Fruit fly (Drosophila melanogaster) whole organism, embryonic: ENCODE data around the gene Hasp.

Experiments
- Antp ChIP-seq: fragments of 200-800 bp; sonication (Bioruptor generic); optimal IDR thresholded peaks from 3 replicates; lab custom pipeline; 2016; ENCODE audit warnings: missing biosample characterization, missing genetic modification characterization
- CG11085 ChIP-seq: fragments of 200-800 bp; sonication (Bioruptor generic); IDR thresholded peaks from 2 replicates; pipeline ENCODE4 v1.3.6; 2022; ENCODE audit warnings: missing biosample characterization, missing genetic modification characterization
- CG11560 ChIP-seq: fragments of 200-800 bp; sonication (Bioruptor generic); IDR thresholded peaks from 3 replicates; pipeline ENCODE4 v1.3.6; 2022; ENCODE audit warnings: missing biosample characterization, missing genetic modification characterization
- CG12219 ChIP-seq: fragments of 200-800 bp; sonication (Bioruptor generic); optimal IDR thresholded peaks from 3 replicates; lab custom pipeline; 2018; ENCODE audit warnings: missing biosample characterization, mild to moderate bottlenecking, missing genetic modification characterization
- CG1233 ChIP-seq: fragments of 200-800 bp; sonication (Bioruptor generic); optimal IDR thresholded peaks from 4 replicates; lab custom pipeline; 2018; ENCODE audit warnings: missing biosample characterization, mild to moderate bottlenecking, missing genetic modification characterization
- CG12659 ChIP-seq: fragments of 200-800 bp; sonication (Bioruptor generic); optimal IDR thresholded peaks from 3 replicates; lab custom pipeline; 2017; ENCODE audit warnings: mild to moderate bottlenecking, missing biosample characterization, missing genetic modification reagents, missing genetic modification characterization
- CG13894 ChIP-seq: fragments of 200-800 bp; sonication (Bioruptor generic); optimal IDR thresholded peaks from 3 replicates; lab custom pipeline; 2018; ENCODE audit warnings: missing biosample characterization, mild to moderate bottlenecking, missing genetic modification characterization, moderate library complexity
- CG17568 ChIP-seq: fragments of 200-800 bp; sonication (Bioruptor generic); optimal IDR thresholded peaks from 2 replicates; lab custom pipeline; 2018; ENCODE audit warnings: missing biosample characterization, mild to moderate bottlenecking, missing genetic modification characterization, moderate library complexity
- CG17612 ChIP-seq: fragments of 200-800 bp; sonication (Bioruptor generic); IDR thresholded peaks from 2 replicates; pipeline ENCODE4 v1.3.6; 2022; ENCODE audit warnings: missing biosample characterization, missing genetic modification characterization
- CG18476 ChIP-seq: fragments of 200-800 bp; sonication (Bioruptor generic); optimal IDR thresholded peaks from 2 replicates; lab custom pipeline; 2016; ENCODE audit warnings: missing biosample characterization, mild to moderate bottlenecking, missing genetic modification characterization
- CG2678 ChIP-seq: fragments of 200-800 bp; sonication (Bioruptor generic); optimal IDR thresholded peaks from 3 replicates; lab custom pipeline; 2019; ENCODE audit warnings: missing biosample characterization, mild to moderate bottlenecking, missing genetic modification characterization, moderate library complexity
- CG31441 ChIP-seq: fragments of 200-800 bp; sonication (Bioruptor generic); IDR thresholded peaks from 2 replicates; pipeline ENCODE4 v1.3.6; 2022; ENCODE audit warnings: missing biosample characterization, missing genetic modification characterization
- CG33557 ChIP-seq: fragments of 200-800 bp; sonication (Bioruptor generic); optimal IDR thresholded peaks from 2 replicates; lab custom pipeline; 2019; ENCODE audit warnings: missing biosample characterization, mild to moderate bottlenecking, missing genetic modification characterization, moderate library complexity
- CG34376 ChIP-seq: fragments of 200-800 bp; sonication (Bioruptor generic); optimal IDR thresholded peaks from 2 replicates; lab custom pipeline; 2018; ENCODE audit warnings: missing biosample characterization, mild to moderate bottlenecking, missing genetic modification characterization
- CG43689 ChIP-seq: fragments of 200-800 bp; sonication (Bioruptor generic); IDR thresholded peaks from 2 replicates; pipeline ENCODE4 v1.3.6; 2022; ENCODE audit warnings: missing biosample characterization, missing genetic modification characterization
- CG6683 ChIP-seq: fragments of 200-800 bp; sonication (Bioruptor generic); optimal IDR thresholded peaks from 2 replicates; lab custom pipeline; 2017; ENCODE audit warnings: missing biosample characterization, mild to moderate bottlenecking, missing genetic modification characterization, missing genetic modification reagents
- CG6813 ChIP-seq: fragments of 200-800 bp; sonication (Bioruptor generic); optimal IDR thresholded peaks from 2 replicates; lab custom pipeline; 2017; ENCODE audit warnings: missing biosample characterization, missing genetic modification characterization, mild to moderate bottlenecking, moderate library complexity, missing genetic modification reagents
- CG8924 ChIP-seq: fragments of 200-800 bp; optimal IDR thresholded peaks from 3 replicates; lab custom pipeline; 2019; ENCODE audit warnings: missing biosample characterization, mild to moderate bottlenecking, missing genetic modification characterization, moderate library complexity
- CG9797 ChIP-seq: fragments of 200-800 bp; sonication (Bioruptor generic); optimal IDR thresholded peaks from 3 replicates; lab custom pipeline; 2018; ENCODE audit warnings: missing biosample characterization, mild to moderate bottlenecking, missing genetic modification characterization
- Dfd ChIP-seq, 2 experiments: fragments of >200 bp; optimal IDR thresholded peaks; 2 replicates each; lab custom pipeline; 2017; ENCODE audit warnings: missing biosample characterization in 2 of 2, missing genetic modification characterization in 2 of 2
- Fer1 ChIP-seq: fragments of 200-800 bp; sonication (Bioruptor generic); optimal IDR thresholded peaks from 2 replicates; lab custom pipeline; 2017; ENCODE audit warnings: missing biosample characterization, mild to moderate bottlenecking, missing genetic modification characterization
- Gug ChIP-seq: fragments of 200-800 bp; sonication (Bioruptor generic); IDR thresholded peaks from 4 replicates; pipeline ENCODE4 v1.3.6; 2022; ENCODE audit warnings: missing biosample characterization, missing genetic modification characterization
- Hr3 ChIP-seq: fragments of 200-800 bp; sonication (Bioruptor generic); optimal IDR thresholded peaks from 3 replicates; lab custom pipeline; 2016; ENCODE audit warnings: missing biosample characterization, missing genetic modification characterization
- NC2α ChIP-seq: fragments of 200-800 bp; sonication (Bioruptor generic); optimal IDR thresholded peaks from 2 replicates; lab custom pipeline; 2016; ENCODE audit warnings: missing biosample characterization, missing genetic modification characterization
- Nf-YC ChIP-seq: fragments of 200-800 bp; optimal IDR thresholded peaks from 3 replicates; lab custom pipeline; 2019; ENCODE audit warnings: missing biosample characterization, mild to moderate bottlenecking, missing genetic modification characterization, moderate library complexity
- Opbp ChIP-seq: fragments of 200-800 bp; sonication (Bioruptor generic); IDR thresholded peaks from 3 replicates; pipeline ENCODE4 v1.3.6; 2022; ENCODE audit warnings: missing biosample characterization, missing genetic modification characterization; ENCODE audit not compliant: partially characterized antibody
- Optix ChIP-seq: fragments of 200-800 bp; sonication (Bioruptor generic); IDR thresholded peaks from 3 replicates; pipeline ENCODE4 v1.3.6; 2022; ENCODE audit warnings: missing biosample characterization, missing genetic modification characterization
- Rx ChIP-seq: fragments of 200-800 bp; sonication (Bioruptor generic); IDR thresholded peaks from 2 replicates; pipeline ENCODE4 v1.3.6; 2022; ENCODE audit warnings: missing biosample characterization, missing genetic modification characterization
- Xrp1 ChIP-seq: fragments of 200-800 bp; sonication (Bioruptor generic); IDR thresholded peaks from 2 replicates; pipeline ENCODE4 v1.3.6; 2022; ENCODE audit warnings: missing biosample characterization, missing genetic modification characterization
- bigmax ChIP-seq: fragments of 200-800 bp; sonication (Bioruptor generic); optimal IDR thresholded peaks from 2 replicates; lab custom pipeline; 2018; ENCODE audit warnings: missing biosample characterization, mild to moderate bottlenecking, missing genetic modification characterization
- chif ChIP-seq, 2 experiments: fragments of 200-800 bp; sonication (Bioruptor generic); optimal IDR thresholded peaks; 3 replicates each; lab custom pipeline; 2016; ENCODE audit warnings: missing biosample characterization in 2 of 2, missing genetic modification characterization in 2 of 2
- crc ChIP-seq: fragments of 200-800 bp; sonication (Bioruptor generic); optimal IDR thresholded peaks from 2 replicates; lab custom pipeline; 2016; ENCODE audit warnings: missing biosample characterization, missing genetic modification characterization
- dm ChIP-seq: fragments of 200-800 bp; sonication (Bioruptor generic); optimal IDR thresholded peaks from 3 replicates; lab custom pipeline; 2016; ENCODE audit warnings: missing biosample characterization, missing genetic modification characterization
- hb ChIP-seq: fragments of 200-800 bp; sonication (Bioruptor generic); IDR thresholded peaks from 3 replicates; pipeline ENCODE4 v1.3.6; 2022; ENCODE audit warnings: missing biosample characterization, missing genetic modification characterization; ENCODE audit not compliant: partially characterized antibody
- ind ChIP-seq: fragments of 200-800 bp; sonication (Bioruptor generic); optimal IDR thresholded peaks from 3 replicates; lab custom pipeline; 2016; ENCODE audit warnings: missing biosample characterization, missing genetic modification characterization
- kni ChIP-seq: fragments of 200-800 bp; sonication (Bioruptor generic); optimal IDR thresholded peaks from 3 replicates; lab custom pipeline; 2017; ENCODE audit warnings: mild to moderate bottlenecking, missing biosample characterization, missing genetic modification reagents, missing genetic modification characterization
- lilli ChIP-seq: fragments of 200-800 bp; sonication (Bioruptor generic); optimal IDR thresholded peaks from 3 replicates; lab custom pipeline; 2016; ENCODE audit warnings: missing biosample characterization, missing genetic modification characterization
- lov ChIP-seq, 2 experiments: fragments of 200-800 bp in 1 of 2; fragments of >200 bp in 1 of 2; sonication (Bioruptor generic) in 1 of 2; IDR thresholded peaks in 1 of 2; optimal IDR thresholded peaks in 1 of 2; 2 replicates in 1 of 2; 3 replicates in 1 of 2; pipeline versions ENCODE4 v1.3.6 to Lab custom; 2017 to 2022; ENCODE audit warnings: missing biosample characterization in 1 of 2, missing genetic modification characterization in 1 of 2
- repo ChIP-seq: fragments of 200-800 bp; sonication (Bioruptor generic); optimal IDR thresholded peaks from 2 replicates; lab custom pipeline; 2016; ENCODE audit warnings: missing biosample characterization, missing genetic modification characterization
- row ChIP-seq: fragments of 200-800 bp; sonication (Bioruptor generic); IDR thresholded peaks from 3 replicates; pipeline ENCODE4 v1.3.6; 2022; ENCODE audit warnings: missing biosample characterization, missing genetic modification characterization
- scrt ChIP-seq: fragments of 200-800 bp; sonication (Bioruptor generic); optimal IDR thresholded peaks from 2 replicates; lab custom pipeline; 2018; ENCODE audit warnings: missing biosample characterization, mild to moderate bottlenecking, missing genetic modification characterization, moderate library complexity
- sd ChIP-seq: fragments of 200-800 bp; sonication (Bioruptor generic); optimal IDR thresholded peaks from 3 replicates; lab custom pipeline; 2018; ENCODE audit warnings: missing biosample characterization, mild to moderate bottlenecking, missing genetic modification characterization, moderate library complexity
- slp2 ChIP-seq: fragments of 200-800 bp; sonication (Bioruptor generic); optimal IDR thresholded peaks from 2 replicates; lab custom pipeline; 2016; ENCODE audit warnings: missing biosample characterization, missing genetic modification characterization
- sug ChIP-seq: fragments of 200-800 bp; optimal IDR thresholded peaks from 2 replicates; lab custom pipeline; 2019; ENCODE audit warnings: missing biosample characterization, mild to moderate bottlenecking, missing genetic modification characterization, moderate library complexity
- tna ChIP-seq: fragments of 200-800 bp; sonication (Bioruptor generic); IDR thresholded peaks from 2 replicates; pipeline ENCODE4 v1.3.6; 2022; ENCODE audit warnings: missing biosample characterization, missing genetic modification characterization; ENCODE audit not compliant: partially characterized antibody
- trem ChIP-seq: fragments of 200-800 bp; optimal IDR thresholded peaks from 3 replicates; lab custom pipeline; 2019; ENCODE audit warnings: missing biosample characterization, mild to moderate bottlenecking, missing genetic modification characterization, moderate library complexity
- unc-4 ChIP-seq: fragments of 200-800 bp; sonication (Bioruptor generic); IDR thresholded peaks from 2 replicates; pipeline ENCODE4 v1.3.6; 2022; ENCODE audit warnings: missing biosample characterization, missing genetic modification characterization; ENCODE audit not compliant: partially characterized antibody
- wor ChIP-seq: fragments of 200-800 bp; sonication (Bioruptor generic); IDR thresholded peaks from 2 replicates; pipeline ENCODE4 v1.3.6; 2022; ENCODE audit warnings: missing biosample characterization, missing genetic modification characterization
- z ChIP-seq: fragments of 200-800 bp; sonication (Bioruptor generic); IDR thresholded peaks from 3 replicates; pipeline ENCODE4 v1.3.6; 2022; ENCODE audit warnings: missing biosample characterization, missing genetic modification characterization
- zen2 ChIP-seq: fragments of 200-800 bp; sonication (Bioruptor generic); IDR thresholded peaks from 3 replicates; pipeline ENCODE4 v1.3.6; 2022; ENCODE audit warnings: missing biosample characterization, missing genetic modification characterization; ENCODE audit not compliant: partially characterized antibody

The Hasp gene

dm6 chr2L:19542268-19542773 is 25.3 kb upstream of the Hasp start (continued):
- TF ChIP-seq CG8924 (tag; lab: Kevin White, UChicago) (no peak), ind (no peak), NC2α (GFP tag; lab: Kevin White, UChicago) (no peak), CG17612 (GFP tag; lab: Robert Waterston, UW) (no peak), CG13894 (tag; lab: Kevin White, UChicago) (peak; percentile 28), scrt (peak; percentile 37), CG43689 (GFP tag; lab: Robert Waterston, UW) (no peak), Fer1 (GFP tag; lab: Kevin White, UChicago) (peak; percentile 26), lilli (GFP tag; lab: Kevin White, UChicago) (no peak), CG2678 (tag; lab: Kevin White, UChicago) (peak; percentile 8), lov (optimal IDR thresholded peaks at IDR 0.05; lab: Kevin White, UChicago) (no peak), lov (GFP tag; IDR thresholded peaks at IDR 0.05; lab: Robert Waterston, UW) (no peak), tna (GFP tag; lab: Robert Waterston, UW) (peak; percentile 92), CG31441 (GFP tag; lab: Robert Waterston, UW) (peak; percentile 62), CG6813 (GFP tag; lab: Kevin White, UChicago) (no peak), unc-4 (peak; percentile 91), wor (no peak), z (GFP tag; lab: Robert Waterston, UW) (no peak), Antp (GFP tag; lab: Kevin White, UChicago) (no peak), dm (GFP tag; lab: Kevin White, UChicago) (peak; percentile 1), sd (tag; lab: Kevin White, UChicago) (peak; percentile 50), chif (GFP tag; optimal IDR thresholded peaks at IDR 0.05; lab: Kevin White, UChicago) (no peak), hb (peak; percentile 82; the same call in 1 of the 3 replicates), Opbp (GFP tag; lab: Robert Waterston, UW) (peak; percentile 83; the same call in 2 of the 3 replicates), CG34376 (GFP tag; lab: Kevin White, UChicago) (peak; percentile 30), CG1233 (GFP tag; lab: Kevin White, UChicago) (no peak), sug (tag; lab: Kevin White, UChicago) (no peak), bigmax (GFP tag; lab: Kevin White, UChicago) (no peak), crc (GFP tag; lab: Kevin White, UChicago) (no peak), CG9797 (GFP tag; lab: Kevin White, UChicago) (peak; percentile 7), CG11560 (tag; lab: Robert Waterston, UW) (no peak), Nf-YC (tag; lab: Kevin White, UChicago) (no peak), Dfd (GFP tag; optimal IDR thresholded peaks at IDR 0.05; lab: Kevin White, UChicago) (no peak), repo (GFP tag; lab: Kevin White, UChicago) (no peak), Optix (GFP tag; lab: Robert Waterston, UW) (no peak), CG18476 (GFP tag; lab: Kevin White, UChicago) (no peak), kni (GFP tag; lab: Kevin White, UChicago) (no peak), Hr3 (no peak), CG33557 (GFP tag; lab: Kevin White, UChicago) (no peak), Xrp1 (GFP tag; lab: Robert Waterston, UW) (no peak), zen2 (GFP tag; lab: Robert Waterston, UW) (peak; percentile 93), CG17568 (GFP tag; lab: Kevin White, UChicago) (no peak), Gug (GFP tag; lab: Robert Waterston, UW) (no peak), CG6683 (GFP tag; lab: Kevin White, UChicago) (no peak), CG12219 (GFP tag; lab: Kevin White, UChicago) (no peak), row (GFP tag; lab: Robert Waterston, UW) (no peak), slp2 (GFP tag; lab: Kevin White, UChicago) (no peak), Rx (GFP tag; lab: Robert Waterston, UW) (no peak), trem (tag; lab: Kevin White, UChicago) (peak; percentile 49), CG11085 (GFP tag; lab: Robert Waterston, UW) (no peak), CG12659 (peak; percentile 77)
